Fruit fly (Drosophila melanogaster): ENCODE results near the gene CG43057.
A peak's percentile ranks its signal among the peaks of the same experiment; 100 is the strongest.

The CG43057 gene

dm6 chr2L:8266670-8267435 lies 23.1 kb upstream of the CG43057 start (continued):
- TF ChIP-seq pros (GFP tag; optimal IDR thresholded peaks at IDR 0.05): peak; percentile 86
- TF ChIP-seq CG10267 (tag; optimal IDR thresholded peaks at IDR 0.05): no peak

DNA sequence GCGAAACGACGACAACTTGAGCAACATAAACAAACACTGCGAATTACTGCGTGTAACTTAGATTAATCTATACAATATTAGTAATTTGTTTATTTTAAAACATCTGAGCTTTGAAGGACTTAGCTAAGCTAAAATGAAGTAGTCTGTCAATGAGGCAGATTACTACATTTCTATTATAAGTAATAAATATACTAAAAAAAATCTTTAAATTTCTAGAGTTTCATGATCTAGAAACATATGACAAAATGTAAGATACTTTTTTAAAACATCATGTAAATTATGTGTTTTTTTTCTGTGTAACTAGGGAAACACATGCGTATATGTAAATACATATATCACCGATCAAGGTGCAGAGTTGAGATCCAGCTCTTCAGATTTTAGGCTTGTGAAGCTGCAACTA lies 22.3 kb upstream of the CG43057 start:
- peak; percentile 6 for TF ChIP-seq CG1529 (GFP tag; optimal IDR thresholded peaks at IDR 0.05)
- TF ChIP-seq jigr1 (GFP tag; IDR thresholded peaks at IDR 0.05): no peak
- peak; percentile 47 for TF ChIP-seq onecut (GFP tag; IDR thresholded peaks at IDR 0.05)
- TF ChIP-seq MTF-1 (GFP tag; optimal IDR thresholded peaks at IDR 0.05; ENCODE audit: borderline replicate concordance): no peak
- TF ChIP-seq CTCF (GFP tag; optimal IDR thresholded peaks at IDR 0.05): no peak
- peak; percentile 71; the same call in 2 of the 3 replicates for TF ChIP-seq CG17361 (GFP tag; IDR thresholded peaks at IDR 0.05)
- TF ChIP-seq CG15011 (GFP tag; optimal IDR thresholded peaks at IDR 0.05): peak; percentile 30
- TF ChIP-seq CG12071 (GFP tag; optimal IDR thresholded peaks at IDR 0.05): no peak
- TF ChIP-seq tin (GFP tag; optimal IDR thresholded peaks at IDR 0.05): peak; percentile 9
- no peak for TF ChIP-seq sna (GFP tag; IDR thresholded peaks at IDR 0.05; ENCODE audit: partially characterized antibody)
- TF ChIP-seq lov (optimal IDR thresholded peaks at IDR 0.05): no peak
- no peak for TF ChIP-seq lov (GFP tag; IDR thresholded peaks at IDR 0.05)
- peak; percentile 35; the same call in 1 of the 3 replicates for TF ChIP-seq croc (GFP tag; conservative IDR thresholded peaks at IDR 0.05)
- peak; percentile 59 for TF ChIP-seq Blimp-1 (GFP tag; optimal IDR thresholded peaks at IDR 0.05)
- no peak for TF ChIP-seq CG42726 (GFP tag; IDR thresholded peaks at IDR 0.05; ENCODE audit: partially characterized antibody)
- peak; percentile 28; the same call in 1 of the 2 replicates for TF ChIP-seq Oaz (GFP tag; IDR thresholded peaks at IDR 0.05)
- TF ChIP-seq CG9932 (GFP tag; IDR thresholded peaks at IDR 0.05): no peak
- no peak for TF ChIP-seq vfl (GFP tag; optimal IDR thresholded peaks at IDR 0.05)
- no peak for TF ChIP-seq da (GFP tag; optimal IDR thresholded peaks at IDR 0.05)
- peak; percentile 43; the same call in 1 of the 3 replicates for TF ChIP-seq Aef1 (GFP tag; IDR thresholded peaks at IDR 0.05)
- TF ChIP-seq fru (optimal IDR thresholded peaks at IDR 0.05): no peak
- TF ChIP-seq CG30403 (GFP tag; optimal IDR thresholded peaks at IDR 0.05): peak; percentile 61
- peak; percentile 78 for TF ChIP-seq CG13296 (GFP tag; optimal IDR thresholded peaks at IDR 0.05)
- TF ChIP-seq ara (GFP tag; IDR thresholded peaks at IDR 0.05): no peak
- TF ChIP-seq CG12391 (tag; optimal IDR thresholded peaks at IDR 0.05): peak; percentile 73
- peak; percentile 29 for TF ChIP-seq tio (GFP tag; optimal IDR thresholded peaks at IDR 0.05)
- no peak for TF ChIP-seq Deaf1 (tag; optimal IDR thresholded peaks at IDR 0.05)
- no peak for TF ChIP-seq Trl (optimal IDR thresholded peaks at IDR 0.05)
- TF ChIP-seq Trl (GFP tag; optimal IDR thresholded peaks at IDR 0.05): no peak
- no peak for TF ChIP-seq pfk (GFP tag; optimal IDR thresholded peaks at IDR 0.05)
- TF ChIP-seq Atf3 (GFP tag; optimal IDR thresholded peaks at IDR 0.05): no peak
- peak; percentile 73 for TF ChIP-seq CG2712 (tag; optimal IDR thresholded peaks at IDR 0.05)
- TF ChIP-seq CG18262 (tag; optimal IDR thresholded peaks at IDR 0.05): peak; percentile 61
- TF ChIP-seq lilli (GFP tag; optimal IDR thresholded peaks at IDR 0.05): no peak
- TF ChIP-seq CG9797 (GFP tag; optimal IDR thresholded peaks at IDR 0.05): no peak
- peak; percentile 42 for TF ChIP-seq cwo (GFP tag; optimal IDR thresholded peaks at IDR 0.05)
- TF ChIP-seq odd (GFP tag; optimal IDR thresholded peaks at IDR 0.05): peak; percentile 60
- peak; percentile 77; the same call in 2 of the 3 replicates for TF ChIP-seq CG11695 (GFP tag; IDR thresholded peaks at IDR 0.05)
- peak; percentile 35 for TF ChIP-seq YL-1 (GFP tag; optimal IDR thresholded peaks at IDR 0.05)
- TF ChIP-seq Mes4 (GFP tag; optimal IDR thresholded peaks at IDR 0.05): no peak
- TF ChIP-seq Xbp1 (GFP tag; optimal IDR thresholded peaks at IDR 0.05): peak; percentile 64
- peak; percentile 30 for TF ChIP-seq CG14710 (tag; optimal IDR thresholded peaks at IDR 0.05)
- TF ChIP-seq tap (tag; optimal IDR thresholded peaks at IDR 0.05): peak; percentile 73
- TF ChIP-seq CG10147 (GFP tag; optimal IDR thresholded peaks at IDR 0.05): peak; percentile 58
- TF ChIP-seq Ptx1 (GFP tag; IDR thresholded peaks at IDR 0.05): peak; percentile 74
- peak; percentile 17 for TF ChIP-seq CG1602 (GFP tag; optimal IDR thresholded peaks at IDR 0.05)
- TF ChIP-seq CG30020 (tag; optimal IDR thresholded peaks at IDR 0.05): no peak

All from whole organism, embryonic.